Worm (Caenorhabditis elegans): ENCODE measurements around the gene srg-46.

Gene srg-46

DNA sequence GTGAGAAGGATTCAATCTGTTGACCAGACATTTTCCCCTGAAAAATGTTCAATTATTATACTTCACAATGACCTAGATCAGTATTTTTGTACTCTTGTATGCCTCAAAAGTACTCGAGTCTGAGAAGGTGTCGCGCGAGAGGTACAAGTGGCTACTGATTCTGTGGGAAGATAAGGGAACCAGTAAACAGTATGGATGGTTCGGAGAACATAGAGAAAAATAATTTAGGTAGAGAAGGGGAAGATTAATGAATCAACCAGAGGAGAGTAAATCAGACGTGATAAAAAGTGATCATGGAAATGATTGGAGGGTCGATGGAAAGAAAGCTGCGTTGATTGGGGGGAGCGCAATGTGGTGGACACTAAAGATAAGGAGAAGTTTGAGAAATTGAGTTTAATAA is 25.9 kb downstream of the srg-46 start:
- TF ChIP-seq sma-9 (GFP tag; optimal IDR thresholded peaks at IDR 0.05), result peak; percentile 64
- no peak for TF ChIP-seq sma-9 (tag; optimal IDR thresholded peaks at IDR 0.05)
- TF ChIP-seq Y55F3AM.14 (GFP tag; optimal IDR thresholded peaks at IDR 0.05), result no peak
- peak; percentile 0 for TF ChIP-seq crh-2 (tag; optimal IDR thresholded peaks at IDR 0.05)
- TF ChIP-seq egl-27 (tag; optimal IDR thresholded peaks at IDR 0.05), result peak; percentile 67
- peak; percentile 64 for TF ChIP-seq nhr-21 (tag; optimal IDR thresholded peaks at IDR 0.05)
- no peak for TF ChIP-seq ztf-4 (tag; optimal IDR thresholded peaks at IDR 0.05)
- no peak for TF ChIP-seq alr-1 (tag; optimal IDR thresholded peaks at IDR 0.05)
- TF ChIP-seq lsy-2 (tag; optimal IDR thresholded peaks at IDR 0.05), result peak in 1 of 2 experiments; percentile 2
- no peak for TF ChIP-seq dmd-4 (tag; optimal IDR thresholded peaks at IDR 0.05)
- no peak for TF ChIP-seq mab-5 (tag; optimal IDR thresholded peaks at IDR 0.05)
- no peak for TF ChIP-seq ZK546.5 (tag; optimal IDR thresholded peaks at IDR 0.05)
- TF ChIP-seq sma-3 (GFP tag; optimal IDR thresholded peaks at IDR 0.05), result peak; percentile 74
- TF ChIP-seq nhr-25 (tag; optimal IDR thresholded peaks at IDR 0.05), result peak; percentile 50
- peak; percentile 38 for TF ChIP-seq fos-1 (tag; optimal IDR thresholded peaks at IDR 0.05)
- TF ChIP-seq lin-39 (tag; optimal IDR thresholded peaks at IDR 0.05), result no peak
- TF ChIP-seq ceh-16 (tag; optimal IDR thresholded peaks at IDR 0.05), result peak; percentile 68

DNA sequence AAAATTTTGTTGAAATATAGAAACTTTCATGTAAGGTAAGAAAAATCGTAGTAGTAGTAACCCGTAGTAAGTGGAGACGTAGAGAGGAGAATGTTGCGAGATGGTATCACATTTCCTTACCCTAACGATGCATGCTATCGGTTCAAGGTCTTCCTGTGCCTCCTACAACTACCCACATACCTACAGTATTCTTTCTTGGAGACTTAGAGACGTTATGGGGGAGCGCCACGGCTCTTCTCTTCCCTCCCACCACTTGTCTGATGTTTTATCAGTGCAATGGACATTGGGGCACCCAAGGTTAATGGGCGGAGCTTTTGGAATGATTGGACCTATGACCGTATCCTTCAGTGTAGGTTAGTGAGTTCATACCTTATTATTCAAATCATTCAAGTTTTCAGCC is 27.4 kb downstream of the srg-46 start:
- TF ChIP-seq gmeb-1 (tag; optimal IDR thresholded peaks at IDR 0.05) (peak; percentile 17), nhr-129 (tag; optimal IDR thresholded peaks at IDR 0.05) (peak; percentile 23), nhr-10 (tag; optimal IDR thresholded peaks at IDR 0.05) (no peak), elt-1 (tag; optimal IDR thresholded peaks at IDR 0.05) (no peak), mdl-1 (tag; optimal IDR thresholded peaks at IDR 0.05) (no peak), F13H6.1 (tag; optimal IDR thresholded peaks at IDR 0.05) (no peak), lsy-2 (tag; optimal IDR thresholded peaks at IDR 0.05) (peak in 1 of 2 experiments; percentile 18), nhr-25 (tag; optimal IDR thresholded peaks at IDR 0.05) (no peak), skn-1 (tag; optimal IDR thresholded peaks at IDR 0.05) (no peak), lin-39 (tag; optimal IDR thresholded peaks at IDR 0.05) (no peak), unc-62 (GFP tag; optimal IDR thresholded peaks at IDR 0.05) (no peak), nhr-11 (tag; optimal IDR thresholded peaks at IDR 0.05) (no peak), fos-1 (tag; optimal IDR thresholded peaks at IDR 0.05) (peak; percentile 1), ceh-16 (tag; optimal IDR thresholded peaks at IDR 0.05) (peak; percentile 59), unc-55 (GFP tag; optimal IDR thresholded peaks at IDR 0.05) (no peak), sma-9 (GFP tag; optimal IDR thresholded peaks at IDR 0.05) (peak; percentile 71), sma-9 (tag; optimal IDR thresholded peaks at IDR 0.05) (no peak), sma-3 (GFP tag; optimal IDR thresholded peaks at IDR 0.05) (peak; percentile 7), unc-39 (tag; optimal IDR thresholded peaks at IDR 0.05) (no peak)

DNA sequence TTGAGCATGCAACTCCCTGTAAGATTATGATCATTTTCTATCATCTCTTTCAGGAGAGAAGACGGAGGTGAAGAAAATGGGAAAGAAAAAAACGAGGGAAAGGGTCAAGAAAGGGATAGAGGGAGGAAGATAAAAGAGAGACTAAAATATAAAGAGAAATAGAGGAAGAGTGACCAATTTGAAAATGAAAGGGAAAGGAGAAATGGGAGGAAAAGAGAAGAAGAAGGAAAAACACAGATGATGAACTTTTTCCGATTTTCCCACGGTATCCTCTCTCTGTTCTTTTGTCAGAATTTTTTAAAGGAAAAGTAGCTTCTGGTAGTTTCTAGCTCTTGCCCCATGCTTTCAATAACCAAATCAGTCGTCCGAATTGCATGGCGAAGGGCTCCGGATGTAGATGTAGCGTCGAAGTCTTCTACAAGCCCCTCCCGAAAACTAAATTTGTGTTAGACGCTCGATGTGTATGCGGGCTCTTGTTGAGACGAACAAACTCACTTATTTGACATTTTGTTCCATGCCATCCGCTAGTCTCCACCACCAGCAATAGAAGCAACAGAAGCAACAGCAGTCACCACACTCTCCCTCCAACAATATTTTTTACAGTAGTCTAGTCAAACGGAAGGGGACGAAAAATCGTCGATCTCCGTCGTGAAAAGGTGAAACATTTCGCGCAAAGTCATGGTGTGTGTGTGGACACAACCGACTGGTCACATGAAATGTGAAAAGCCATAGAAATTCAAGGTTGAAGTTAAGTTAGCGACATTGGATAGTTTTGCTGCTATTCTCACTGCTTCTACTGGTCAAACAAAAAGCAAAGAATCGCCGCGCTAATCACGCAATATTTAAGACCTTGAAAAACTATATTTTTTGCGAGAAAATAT is 28.1 kb downstream of the srg-46 start, which contains the start of gene somi-1:
TSS of gene somi-1 (minus strand) at position 18 of the 881 bp plus-strand sequence.
- TF ChIP-seq nhr-21 (tag; optimal IDR thresholded peaks at IDR 0.05) (peak; percentile 28), F13H6.1 (tag; optimal IDR thresholded peaks at IDR 0.05) (peak; percentile 32), mab-5 (tag; optimal IDR thresholded peaks at IDR 0.05) (no peak), nhr-10 (tag; optimal IDR thresholded peaks at IDR 0.05) (no peak), elt-1 (tag; optimal IDR thresholded peaks at IDR 0.05) (no peak), egl-27 (tag; optimal IDR thresholded peaks at IDR 0.05) (peak; percentile 56), nhr-12 (tag; optimal IDR thresholded peaks at IDR 0.05) (no peak), blmp-1 (tag; optimal IDR thresholded peaks at IDR 0.05; ENCODE audit: insufficient read depth) (peak; percentile 96), nhr-25 (tag; optimal IDR thresholded peaks at IDR 0.05) (peak; percentile 71), lsy-2 (tag; optimal IDR thresholded peaks at IDR 0.05) (no peak), aly-2 (tag; optimal IDR thresholded peaks at IDR 0.05) (no peak), C34F6.9 (tag; optimal IDR thresholded peaks at IDR 0.05) (peak; percentile 15), sma-9 (GFP tag; optimal IDR thresholded peaks at IDR 0.05) (peak; percentile 78), sma-9 (tag; optimal IDR thresholded peaks at IDR 0.05) (no peak), fos-1 (tag; optimal IDR thresholded peaks at IDR 0.05) (peak; percentile 8), mdl-1 (tag; optimal IDR thresholded peaks at IDR 0.05) (no peak), lin-13 (GFP tag; optimal IDR thresholded peaks at IDR 0.05) (peak; percentile 1), ztf-11 (tag; optimal IDR thresholded peaks at IDR 0.05) (no peak), ztf-1 (GFP tag; conservative IDR thresholded peaks at IDR 0.05) (no peak), dmd-4 (tag; optimal IDR thresholded peaks at IDR 0.05) (no peak)
